Fruit fly (Drosophila melanogaster): ENCODE results near the gene tara.

The tara gene

DNA sequence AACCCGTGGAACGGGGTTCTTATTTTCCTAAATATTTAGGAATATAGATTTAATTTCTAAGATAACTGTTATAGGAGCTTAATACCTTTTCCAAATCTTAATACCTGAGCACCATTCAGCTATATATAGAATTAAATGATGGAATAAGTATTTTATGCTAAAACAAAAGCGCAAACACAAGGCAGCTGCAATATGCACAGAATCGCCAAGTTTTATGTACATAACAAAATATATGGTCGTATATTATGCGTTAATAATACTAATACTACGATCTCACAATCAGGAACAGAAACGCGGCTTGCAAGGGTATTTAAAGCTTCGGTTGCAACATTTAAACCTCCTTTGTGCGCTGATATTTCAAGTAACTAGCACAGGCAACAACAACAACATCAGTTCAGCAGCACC, 9.3 kb downstream of the tara start (continued):
- no peak for TF ChIP-seq dpn (GFP tag; optimal IDR thresholded peaks at IDR 0.05)
- TF ChIP-seq CG1233 (GFP tag; optimal IDR thresholded peaks at IDR 0.05): peak; percentile 45
- peak; percentile 42 for TF ChIP-seq CG2875 (GFP tag; optimal IDR thresholded peaks at IDR 0.05)
- no peak for TF ChIP-seq CG17912 (GFP tag; optimal IDR thresholded peaks at IDR 0.05)
- TF ChIP-seq CG18476 (GFP tag; optimal IDR thresholded peaks at IDR 0.05): peak; percentile 4
- TF ChIP-seq tio (GFP tag; optimal IDR thresholded peaks at IDR 0.05): peak; percentile 29
- TF ChIP-seq Xrp1 (GFP tag; IDR thresholded peaks at IDR 0.05): no peak
- no peak for TF ChIP-seq psq (GFP tag; optimal IDR thresholded peaks at IDR 0.05)
- peak; percentile 23 for TF ChIP-seq Usf (GFP tag; optimal IDR thresholded peaks at IDR 0.05)
- TF ChIP-seq Ets65A (GFP tag): no peak
- TF ChIP-seq dmrt99B (tag; optimal IDR thresholded peaks at IDR 0.05): peak; percentile 74
- TF ChIP-seq CG16813 (GFP tag; IDR thresholded peaks at IDR 0.05; ENCODE audit: partially characterized antibody): no peak
- peak; percentile 2 for TF ChIP-seq trem (tag; optimal IDR thresholded peaks at IDR 0.05)
- TF ChIP-seq sens-2 (GFP tag; IDR thresholded peaks at IDR 0.05): no peak
- peak; percentile 1 for TF ChIP-seq Blimp-1 (GFP tag; optimal IDR thresholded peaks at IDR 0.05)
- no peak for TF ChIP-seq jigr1 (GFP tag; IDR thresholded peaks at IDR 0.05)
- peak; percentile 75 for TF ChIP-seq CG18262 (tag; optimal IDR thresholded peaks at IDR 0.05)
- peak; percentile 45 for TF ChIP-seq CG1602 (GFP tag; optimal IDR thresholded peaks at IDR 0.05)
- TF ChIP-seq Nf-YB (GFP tag; optimal IDR thresholded peaks at IDR 0.05): no peak
- TF ChIP-seq PHDP (tag; optimal IDR thresholded peaks at IDR 0.05): peak; percentile 15
- no peak for TF ChIP-seq tna (GFP tag; IDR thresholded peaks at IDR 0.05; ENCODE audit: partially characterized antibody)
- no peak for TF ChIP-seq knrl (GFP tag; IDR thresholded peaks at IDR 0.05; ENCODE audit: partially characterized antibody)
- no peak for TF ChIP-seq CG8765 (GFP tag; IDR thresholded peaks at IDR 0.05)
- TF ChIP-seq Med (GFP tag): peak; percentile 4
- peak; percentile 18 for TF ChIP-seq Max (GFP tag; optimal IDR thresholded peaks at IDR 0.05)
- TF ChIP-seq phol (tag; optimal IDR thresholded peaks at IDR 0.05): peak; percentile 71
- no peak for TF ChIP-seq CG6683 (GFP tag; optimal IDR thresholded peaks at IDR 0.05)
- TF ChIP-seq Asciz (GFP tag; optimal IDR thresholded peaks at IDR 0.05): peak; percentile 66
- TF ChIP-seq Nf-YA (GFP tag; IDR thresholded peaks at IDR 0.05): no peak
- peak; percentile 47 for TF ChIP-seq CG9437 (GFP tag; optimal IDR thresholded peaks at IDR 0.05)
- TF ChIP-seq wor (GFP tag; IDR thresholded peaks at IDR 0.05): no peak

- TF ChIP-seq nmo (GFP tag; optimal IDR thresholded peaks at IDR 0.05) (no peak), NC2α (GFP tag; optimal IDR thresholded peaks at IDR 0.05) (peak; percentile 47), pfk (GFP tag; optimal IDR thresholded peaks at IDR 0.05) (peak; percentile 86), HLH54F (GFP tag; optimal IDR thresholded peaks at IDR 0.05) (no peak), corto (GFP tag; optimal IDR thresholded peaks at IDR 0.05) (peak; percentile 86), MTF-1 (GFP tag; optimal IDR thresholded peaks at IDR 0.05; ENCODE audit: borderline replicate concordance) (no peak), dysf (GFP tag; IDR thresholded peaks at IDR 0.05) (no peak), Side (GFP tag; optimal IDR thresholded peaks at IDR 0.05) (peak; percentile 40), Lpt (GFP tag; optimal IDR thresholded peaks at IDR 0.05) (no peak), grn (GFP tag; optimal IDR thresholded peaks at IDR 0.05) (peak; percentile 50), slp2 (GFP tag; optimal IDR thresholded peaks at IDR 0.05) (no peak), Hmr (GFP tag; optimal IDR thresholded peaks at IDR 0.05) (no peak), croc (GFP tag; conservative IDR thresholded peaks at IDR 0.05) (no peak), tio (GFP tag; optimal IDR thresholded peaks at IDR 0.05) (no peak), ftz-f1 (GFP tag; optimal IDR thresholded peaks at IDR 0.05) (peak; percentile 91), CG10543 (GFP tag; optimal IDR thresholded peaks at IDR 0.05) (peak; percentile 98), CG14860 (GFP tag; IDR thresholded peaks at IDR 0.05; ENCODE audit: partially characterized antibody) (no peak), CG16779 (GFP tag; IDR thresholded peaks at IDR 0.05) (no peak), sim (GFP tag; IDR thresholded peaks at IDR 0.05) (no peak), CG7987 (GFP tag; optimal IDR thresholded peaks at IDR 0.05) (peak; percentile 26), kni (GFP tag; optimal IDR thresholded peaks at IDR 0.05) (peak; percentile 94)
Observed at dm6 chr3R:16235215-16235937, 9.9 kb downstream of the tara start.
